Fruit fly (Drosophila melanogaster): ENCODE measurements around the gene CG4678.

The CG4678 gene

DNA sequence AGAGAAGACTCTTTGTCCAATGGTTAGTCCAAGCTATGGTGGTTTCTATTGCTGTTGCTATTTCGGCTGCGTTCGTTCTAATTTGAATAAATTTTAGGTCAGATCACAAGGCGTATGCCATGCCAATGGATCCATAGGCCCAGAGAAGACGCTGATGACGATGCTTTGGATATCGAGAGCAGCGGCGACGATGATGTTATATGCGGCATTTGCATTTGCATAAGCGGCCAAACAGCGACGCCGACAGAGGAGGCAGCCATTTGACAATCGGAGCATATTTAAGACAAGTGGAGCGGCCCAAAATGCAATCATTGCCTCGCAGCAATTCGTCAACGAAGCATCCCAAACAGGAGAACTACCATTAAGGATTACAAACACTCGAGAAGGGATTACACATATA is 38.7 kb downstream of the CG4678 start, which contains the start of gene TwdlY:
Gene TwdlY (plus strand): TSS at position 301 of the 400 bp plus-strand sequence.
- TF ChIP-seq Sox15 (GFP tag; optimal IDR thresholded peaks at IDR 0.05): no peak
- no peak for TF ChIP-seq CG6808 (GFP tag; optimal IDR thresholded peaks at IDR 0.05)
- no peak for TF ChIP-seq CG4318 (GFP tag; optimal IDR thresholded peaks at IDR 0.05)
- TF ChIP-seq Ets96B (tag; optimal IDR thresholded peaks at IDR 0.05): no peak
- no peak for TF ChIP-seq CG11902 (GFP tag; optimal IDR thresholded peaks at IDR 0.05)
- TF ChIP-seq CG10669 (GFP tag; optimal IDR thresholded peaks at IDR 0.05): no peak
- TF ChIP-seq salr (GFP tag; optimal IDR thresholded peaks at IDR 0.05): no peak
- TF ChIP-seq fkh (GFP tag; optimal IDR thresholded peaks at IDR 0.05): no peak
- no peak for TF ChIP-seq CG11294 (GFP tag; IDR thresholded peaks at IDR 0.05)
- no peak for TF ChIP-seq CG6792 (GFP tag; optimal IDR thresholded peaks at IDR 0.05)
- TF ChIP-seq CG15336 (GFP tag; IDR thresholded peaks at IDR 0.05): no peak
- TF ChIP-seq Hr38 (GFP tag; optimal IDR thresholded peaks at IDR 0.05): no peak
- TF ChIP-seq CG1621 (tag; optimal IDR thresholded peaks at IDR 0.05): no peak
- no peak for TF ChIP-seq Blimp-1 (GFP tag; optimal IDR thresholded peaks at IDR 0.05)
- TF ChIP-seq Hr4 (GFP tag; optimal IDR thresholded peaks at IDR 0.05): no peak
- no peak for TF ChIP-seq Eip93F (GFP tag; optimal IDR thresholded peaks at IDR 0.05)
- no peak for TF ChIP-seq Smox (GFP tag; optimal IDR thresholded peaks at IDR 0.05)
- no peak for TF ChIP-seq net (GFP tag; optimal IDR thresholded peaks at IDR 0.05)
- no peak for TF ChIP-seq CG8319 (GFP tag; optimal IDR thresholded peaks at IDR 0.05)

DNA sequence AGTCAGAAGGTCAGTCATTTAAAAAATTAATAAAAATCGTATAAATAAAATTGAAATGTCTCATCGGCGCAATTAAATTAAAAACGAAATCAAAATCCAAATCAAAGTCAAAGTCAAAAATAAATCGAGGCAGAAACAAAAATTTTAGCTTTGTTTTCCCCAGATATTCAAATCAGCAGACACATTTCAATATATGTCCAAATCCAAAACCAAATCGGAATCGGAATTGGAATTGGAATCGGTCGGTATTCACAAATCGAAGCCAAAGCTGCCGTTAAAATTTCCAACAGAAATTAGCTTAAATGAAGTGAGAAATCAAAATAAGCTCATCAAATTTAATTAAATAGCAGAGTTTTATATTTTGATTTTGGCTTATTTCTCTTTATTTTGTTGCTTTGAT is 40.2 kb downstream of the CG4678 start:
- TF ChIP-seq fd85E (GFP tag; optimal IDR thresholded peaks at IDR 0.05) (no peak), CG9139 (GFP tag; optimal IDR thresholded peaks at IDR 0.05) (no peak), CG6808 (GFP tag; optimal IDR thresholded peaks at IDR 0.05) (no peak), fd59A (GFP tag; optimal IDR thresholded peaks at IDR 0.05) (no peak), esn (GFP tag; optimal IDR thresholded peaks at IDR 0.05) (no peak), CG32006 (GFP tag; optimal IDR thresholded peaks at IDR 0.05) (no peak), Met (GFP tag; optimal IDR thresholded peaks at IDR 0.05) (no peak), CG6163 (GFP tag; IDR thresholded peaks at IDR 0.05) (no peak), CG11762 (GFP tag; optimal IDR thresholded peaks at IDR 0.05; ENCODE audit: insufficient read depth) (no peak), Eip93F (GFP tag; optimal IDR thresholded peaks at IDR 0.05) (no peak), Smox (GFP tag; optimal IDR thresholded peaks at IDR 0.05) (no peak), CG8119 (GFP tag; IDR thresholded peaks at IDR 0.05) (no peak), fkh (GFP tag; optimal IDR thresholded peaks at IDR 0.05) (no peak)

DNA sequence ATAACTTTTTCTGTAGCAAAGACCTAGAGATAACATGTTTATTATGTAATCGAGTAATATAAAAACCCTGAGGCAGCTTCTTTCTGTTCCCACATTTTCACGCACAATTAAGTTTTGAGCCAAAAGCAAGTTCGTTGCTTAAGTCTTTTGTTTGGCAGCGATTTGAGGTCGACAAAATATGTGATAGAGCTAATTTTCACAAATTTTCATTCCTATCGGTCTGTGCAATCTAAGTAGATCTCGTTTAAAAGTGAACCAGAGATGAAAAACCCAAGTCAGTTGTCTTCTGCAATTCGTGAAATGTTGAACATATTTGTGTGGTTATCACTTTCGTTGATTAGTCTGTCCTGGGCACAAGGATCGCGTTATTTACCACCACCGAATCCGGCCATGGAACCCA is 41.9 kb downstream of the CG4678 start, which contains the start of gene TwdlZ:
Gene TwdlZ (plus strand): TSS at position 301 of the 400 bp plus-strand sequence.
- TF ChIP-seq Smox (GFP tag; optimal IDR thresholded peaks at IDR 0.05): no peak
- TF ChIP-seq vri (GFP tag; optimal IDR thresholded peaks at IDR 0.05): no peak
- no peak for TF ChIP-seq CG34406 (GFP tag; optimal IDR thresholded peaks at IDR 0.05)
- TF ChIP-seq CG6276 (GFP tag; optimal IDR thresholded peaks at IDR 0.05): no peak
- TF ChIP-seq CG10669 (GFP tag; optimal IDR thresholded peaks at IDR 0.05): no peak
- TF ChIP-seq CG3032 (tag; optimal IDR thresholded peaks at IDR 0.05): no peak
- TF ChIP-seq esn (GFP tag; optimal IDR thresholded peaks at IDR 0.05): no peak
- no peak for TF ChIP-seq OdsH (GFP tag; optimal IDR thresholded peaks at IDR 0.05)
- TF ChIP-seq CG10631 (GFP tag; optimal IDR thresholded peaks at IDR 0.05): no peak
- TF ChIP-seq Eip75B (GFP tag; optimal IDR thresholded peaks at IDR 0.05): no peak
- no peak for TF ChIP-seq net (GFP tag; optimal IDR thresholded peaks at IDR 0.05)
- TF ChIP-seq Ets96B (tag; optimal IDR thresholded peaks at IDR 0.05): no peak

DNA sequence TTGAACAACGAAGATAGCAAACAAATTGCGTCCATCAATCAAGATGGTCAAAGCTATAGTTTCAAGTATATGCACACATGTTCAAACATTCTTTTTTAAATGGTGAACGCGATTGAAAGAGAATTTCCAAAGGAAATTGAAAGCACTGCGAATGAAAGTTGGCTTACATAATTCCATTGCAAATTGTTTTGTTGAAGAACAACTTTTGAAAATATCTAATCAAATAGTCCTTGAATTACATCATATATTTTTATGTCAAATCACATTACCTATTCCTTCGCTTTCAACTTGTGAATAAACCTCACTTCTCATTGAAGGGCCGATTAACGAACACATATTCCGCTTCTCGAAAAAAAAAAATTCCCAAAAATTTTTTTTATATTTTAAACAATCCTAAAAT is 44.7 kb downstream of the CG4678 start, which contains the start of gene CG32568:
Gene CG32568 (plus strand): TSS at position 301 of the 400 bp plus-strand sequence.
- TF ChIP-seq Lpt (GFP tag; optimal IDR thresholded peaks at IDR 0.05) (no peak), Smox (GFP tag; optimal IDR thresholded peaks at IDR 0.05) (no peak), topi (GFP tag; optimal IDR thresholded peaks at IDR 0.05) (no peak), CG31627 (GFP tag; optimal IDR thresholded peaks at IDR 0.05) (no peak), dsx (GFP tag; optimal IDR thresholded peaks at IDR 0.05; ENCODE audit: poor library complexity, severe bottlenecking) (no peak), Ets21C (GFP tag; optimal IDR thresholded peaks at IDR 0.05) (no peak), Gug (GFP tag; IDR thresholded peaks at IDR 0.05) (no peak), Sox102F (GFP tag; optimal IDR thresholded peaks at IDR 0.05) (no peak), Blimp-1 (GFP tag; optimal IDR thresholded peaks at IDR 0.05) (no peak), CG8119 (GFP tag; IDR thresholded peaks at IDR 0.05) (no peak), fd59A (GFP tag; optimal IDR thresholded peaks at IDR 0.05) (no peak), vri (GFP tag; optimal IDR thresholded peaks at IDR 0.05) (no peak), CG16779 (tag; optimal IDR thresholded peaks at IDR 0.05) (no peak), CG8632 (GFP tag; optimal IDR thresholded peaks at IDR 0.05) (no peak), CG7368 (GFP tag; optimal IDR thresholded peaks at IDR 0.05) (no peak)
